Worm (Caenorhabditis elegans) whole organism, midembryonic: Measurements from ENCODE around the gene mdt-10.

Experiments used
- T22C8.4 ChIP-seq: fragments of 200-800 bp; sonication (Bioruptor generic); IDR thresholded peaks from 2 replicates; pipeline ENCODE4 v1.3.6; 2022; ENCODE audit warnings: missing genetic modification characterization, missing compliant biosample characterization
- cog-1 ChIP-seq: sonication (generic microtip); optimal IDR thresholded peaks from 2 replicates; lab custom pipeline; 2016; ENCODE audit warnings: missing genetic modification characterization, missing compliant biosample characterization
- flt-1 ChIP-seq: fragments of 200-800 bp; sonication (Bioruptor generic); IDR thresholded peaks from 2 replicates; pipeline ENCODE4 v1.3.6; 2022; ENCODE audit warnings: missing genetic modification characterization, missing compliant biosample characterization
- klf-2 ChIP-seq: fragments of 200-800 bp; sonication (Bioruptor generic); conservative IDR thresholded peaks from 2 replicates; pipeline ENCODE4 v1.3.6; 2022; ENCODE audit warnings: missing genetic modification reagents, missing genetic modification characterization, missing compliant biosample characterization
- med-1 ChIP-seq: sonication (generic microtip); optimal IDR thresholded peaks from 2 replicates; lab custom pipeline; 2017; ENCODE audit warnings: missing genetic modification characterization, mild to moderate bottlenecking, missing compliant biosample characterization, antibody characterized with exemption, missing genetic modification reagents; ENCODE audit not compliant: insufficient read depth
- ref-1 ChIP-seq: fragments of 200-800 bp; sonication (Bioruptor generic); conservative IDR thresholded peaks from 2 replicates; pipeline ENCODE4 v1.3.6; 2022; ENCODE audit warnings: missing genetic modification reagents, missing genetic modification characterization, missing compliant biosample characterization
- tab-1 ChIP-seq: fragments of 200-800 bp; sonication (Bioruptor generic); IDR thresholded peaks from 2 replicates; pipeline ENCODE4 v1.3.6; 2022; ENCODE audit warnings: missing genetic modification characterization, missing compliant biosample characterization
- ztf-23 ChIP-seq: fragments of 200-800 bp; sonication (Bioruptor generic); IDR thresholded peaks from 2 replicates; pipeline ENCODE4 v1.3.6; 2022; ENCODE audit warnings: missing genetic modification reagents, missing genetic modification characterization, missing compliant biosample characterization
- ztf-29 ChIP-seq: fragments of 200-800 bp; sonication (Bioruptor generic); IDR thresholded peaks from 2 replicates; pipeline ENCODE4 v1.3.6; 2022; ENCODE audit warnings: missing genetic modification reagents, missing genetic modification characterization, missing compliant biosample characterization

Gene mdt-10

DNA sequence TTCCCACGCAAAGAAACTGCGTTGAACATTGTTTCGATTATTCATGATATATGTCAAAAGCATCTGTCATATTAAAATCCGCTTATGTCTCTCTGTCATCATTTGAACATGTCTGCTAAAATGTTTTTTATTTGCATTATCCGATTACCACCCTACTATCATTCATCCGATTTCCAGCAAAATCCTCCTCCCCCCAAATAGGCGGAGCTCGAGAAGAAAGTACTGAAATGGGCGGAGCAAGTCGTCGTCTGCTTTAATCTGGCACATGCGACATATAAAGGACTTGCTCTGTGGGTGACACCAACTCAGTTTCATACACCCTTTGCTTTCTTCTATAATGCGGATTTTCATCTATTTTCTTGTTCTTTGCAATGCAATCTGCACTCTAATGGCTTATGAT lies 22.8 kb downstream of the mdt-10 start, which contains the start of gene T09A5.14:
TSS of gene T09A5.14 (plus strand) at position 301 of the 400 bp plus-strand sequence.
- TF ChIP-seq cog-1, result no peak
- TF ChIP-seq ztf-29 (GFP tag; lab: Robert Waterston, UW), result no peak

DNA sequence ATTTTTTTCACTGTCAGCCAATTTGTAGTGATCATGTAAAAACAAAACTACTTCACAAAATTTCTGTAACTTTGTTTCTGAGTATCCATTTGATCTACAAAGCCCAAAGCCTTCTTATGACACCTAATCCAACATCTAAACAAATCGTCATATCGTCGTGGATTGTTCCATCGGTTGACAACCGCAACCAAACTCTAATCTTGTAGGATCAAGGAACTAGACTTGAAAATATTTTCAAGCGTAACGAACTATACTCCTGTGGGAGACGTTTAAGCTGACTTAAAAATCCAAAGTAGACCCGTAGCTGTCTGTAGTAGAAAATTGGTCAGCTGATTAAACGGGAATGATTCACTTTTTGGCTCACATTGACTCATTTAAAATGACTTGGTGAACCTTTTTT lies 25.2 kb downstream of the mdt-10 start:
- TF ChIP-seq tab-1 (no peak), klf-2 (GFP tag; lab: Robert Waterston, UW) (no peak)

DNA sequence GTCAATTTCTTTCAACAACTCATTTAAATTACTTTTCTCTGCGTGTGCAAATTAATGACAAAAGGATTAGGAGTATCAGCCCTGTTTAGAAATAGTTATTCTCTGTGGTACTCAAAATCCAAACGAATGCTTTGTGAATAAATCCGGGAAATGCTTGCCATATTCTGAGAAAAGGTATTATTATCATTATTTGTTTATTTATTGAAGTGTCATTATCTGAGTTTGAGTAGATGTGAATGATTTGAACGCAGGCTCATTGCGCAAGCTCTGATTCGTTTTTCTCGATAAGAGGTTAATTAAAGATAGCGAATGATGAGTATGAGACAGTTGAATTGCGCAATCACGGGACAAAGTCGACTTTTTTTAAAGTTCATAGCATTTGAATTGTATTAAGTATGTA lies 27.0 kb downstream of the mdt-10 start:
- TF ChIP-seq cog-1 (no peak), med-1 (GFP tag; lab: Kevin White, UChicago) (no peak), ref-1 (GFP tag; lab: Robert Waterston, UW) (no peak), ztf-23 (GFP tag; lab: Robert Waterston, UW) (no peak), klf-2 (GFP tag; lab: Robert Waterston, UW) (no peak), ztf-29 (GFP tag; lab: Robert Waterston, UW) (no peak), tab-1 (no peak), flt-1 (no peak), T22C8.4 (GFP tag; lab: Robert Waterston, UW) (no peak)

DNA sequence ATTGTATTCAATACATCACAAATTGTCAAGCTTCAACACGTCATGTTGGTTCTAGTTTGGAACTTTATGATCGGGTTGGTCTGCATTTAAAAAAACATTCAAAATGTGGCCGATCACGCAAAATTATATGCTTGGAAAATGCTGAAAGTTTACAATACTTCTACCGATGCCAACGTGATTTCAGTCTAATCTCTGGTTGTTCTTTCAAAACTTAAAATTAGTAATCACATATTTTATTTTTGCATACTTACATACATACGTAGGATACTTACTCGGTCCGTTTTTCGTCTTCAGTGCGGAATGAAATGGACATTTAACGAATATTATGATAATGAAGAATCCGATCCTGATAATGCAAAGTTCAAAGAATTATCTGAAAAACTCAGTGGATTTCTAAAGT lies 29.7 kb downstream of the mdt-10 start, which contains the start of gene srw-62:
TSS of gene srw-62 (plus strand) at position 301 of the 400 bp plus-strand sequence.
- no peak for TF ChIP-seq ref-1 (GFP tag; lab: Robert Waterston, UW)
- TF ChIP-seq med-1 (GFP tag; lab: Kevin White, UChicago), result no peak

DNA sequence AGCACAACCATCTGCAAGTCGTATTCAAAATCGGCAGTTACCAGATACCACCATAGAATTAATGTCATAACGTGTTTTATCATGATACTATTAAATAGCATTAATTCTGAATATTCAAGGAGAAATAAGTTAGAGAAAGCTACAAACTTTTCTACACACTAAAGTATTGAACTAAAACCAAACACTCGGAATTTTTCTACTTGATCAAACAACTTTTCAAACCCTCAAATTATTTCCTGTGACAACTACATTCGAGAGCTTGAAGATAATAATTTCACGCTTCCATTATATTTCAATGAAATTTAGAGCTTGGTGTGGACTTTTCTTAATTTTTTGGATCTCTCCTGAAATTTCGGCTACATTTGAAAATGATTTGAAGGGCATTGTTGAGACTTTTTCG lies 32.4 kb downstream of the mdt-10 start, which contains the start of gene irld-47:
TSS of gene irld-47 (minus strand) at position 101 of the 400 bp plus-strand sequence.
- no peak for TF ChIP-seq med-1 (GFP tag; lab: Kevin White, UChicago)
- TF ChIP-seq T22C8.4 (GFP tag; lab: Robert Waterston, UW), result no peak
- no peak for TF ChIP-seq tab-1
- no peak for TF ChIP-seq ztf-29 (GFP tag; lab: Robert Waterston, UW)
- TF ChIP-seq cog-1, result no peak
- no peak for TF ChIP-seq ref-1 (GFP tag; lab: Robert Waterston, UW)
- no peak for TF ChIP-seq klf-2 (GFP tag; lab: Robert Waterston, UW)
- TF ChIP-seq flt-1, result no peak
- TF ChIP-seq ztf-23 (GFP tag; lab: Robert Waterston, UW), result no peak

DNA sequence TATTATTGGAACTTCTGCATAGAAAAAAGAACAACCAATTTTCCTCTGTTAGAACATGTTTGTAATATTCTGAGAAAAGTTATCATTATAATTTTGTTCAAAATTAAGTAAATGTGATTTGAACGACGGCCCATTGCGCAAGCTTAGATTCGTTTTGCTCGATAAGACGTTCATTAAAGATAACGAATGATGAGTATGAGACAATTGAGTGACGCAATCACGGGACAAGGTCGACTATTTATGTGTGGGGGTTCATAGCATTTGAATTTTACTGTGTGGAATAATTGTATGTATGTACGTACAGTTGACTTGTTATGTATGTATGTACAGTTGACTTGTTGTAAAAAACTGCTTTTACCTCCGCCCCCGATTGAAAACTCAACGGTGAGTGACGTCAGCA lies 35.5 kb downstream of the mdt-10 start:
- TF ChIP-seq ztf-23 (GFP tag; lab: Robert Waterston, UW) (no peak), ztf-29 (GFP tag; lab: Robert Waterston, UW) (no peak), ref-1 (GFP tag; lab: Robert Waterston, UW) (no peak), klf-2 (GFP tag; lab: Robert Waterston, UW) (no peak)

DNA sequence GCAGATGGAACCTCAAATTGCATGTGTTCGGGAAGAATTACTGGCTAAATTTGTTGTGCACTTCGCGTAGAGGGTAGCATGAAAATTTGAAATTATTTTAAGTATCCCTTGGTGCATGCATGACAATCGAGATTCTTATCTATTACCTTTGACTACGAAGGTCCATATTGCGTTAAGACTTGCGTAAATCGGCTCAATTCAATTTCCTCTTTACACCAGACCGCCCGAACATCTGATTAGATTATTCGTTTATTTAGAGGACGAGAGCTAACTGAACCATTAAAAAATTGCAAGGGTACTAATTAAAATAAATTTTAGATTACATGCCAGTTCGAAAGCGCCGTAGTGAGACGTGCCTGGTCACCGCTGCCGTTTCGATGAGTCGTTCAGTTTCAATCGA lies 37.3 kb downstream of the mdt-10 start:
- TF ChIP-seq cog-1 (no peak), ztf-29 (GFP tag; lab: Robert Waterston, UW) (no peak), ref-1 (GFP tag; lab: Robert Waterston, UW) (no peak)

DNA sequence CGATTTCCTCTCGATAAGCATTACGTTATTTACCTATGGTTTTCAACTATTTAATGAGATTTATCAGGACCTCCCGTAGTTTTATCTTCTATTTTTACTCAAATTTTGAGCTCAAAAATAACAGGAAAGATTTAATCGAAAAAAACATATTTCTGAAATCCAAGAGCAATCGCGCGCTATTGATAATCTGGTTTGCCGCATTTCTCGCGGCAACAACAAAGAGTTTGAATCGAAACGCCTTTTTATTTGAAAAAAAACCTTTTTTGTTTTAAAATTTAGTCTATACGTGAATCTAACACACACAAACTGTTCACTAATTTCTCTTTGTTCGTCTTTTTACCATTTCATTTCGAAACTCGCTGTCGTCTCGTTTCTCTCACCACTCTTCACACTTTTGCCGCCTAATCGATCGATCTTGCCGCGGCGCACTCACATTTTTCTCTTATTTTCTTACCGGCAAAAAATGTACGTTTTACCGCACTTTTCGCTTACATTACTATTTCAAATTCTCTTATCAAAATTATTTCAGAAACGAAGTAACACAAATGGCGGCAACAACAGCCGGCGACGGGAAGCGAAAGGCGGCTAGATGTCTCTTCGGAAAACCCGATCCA lies 38.6 kb downstream of the mdt-10 start, which contains the start of gene cki-2:
TSS of gene cki-2 (plus strand) at position 337 of the 614 bp plus-strand sequence.
- TF ChIP-seq tab-1, result no peak
- peak; percentile 37; the same call in 1 of the 2 replicates for TF ChIP-seq T22C8.4 (GFP tag; lab: Robert Waterston, UW)

DNA sequence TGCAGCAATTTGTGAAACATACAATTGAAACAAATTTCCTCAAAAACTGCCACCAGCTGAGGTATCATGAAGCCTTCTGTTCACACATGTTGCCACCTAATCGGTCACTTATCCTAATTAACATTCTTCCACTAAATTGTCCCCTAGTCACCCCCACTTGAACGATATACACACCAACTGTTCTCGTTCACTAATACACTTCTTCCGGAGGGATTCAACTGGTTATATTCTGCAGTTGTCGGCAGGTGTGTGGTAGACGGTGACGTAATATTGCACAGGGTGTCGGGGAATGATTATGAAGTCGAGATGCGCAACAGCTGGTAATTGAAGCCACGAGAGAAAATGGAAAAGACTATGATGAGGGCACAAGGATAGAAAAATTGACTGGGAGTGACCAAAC lies 39.4 kb downstream of the mdt-10 start:
- no peak for TF ChIP-seq tab-1
- no peak for TF ChIP-seq klf-2 (GFP tag; lab: Robert Waterston, UW)
- no peak for TF ChIP-seq med-1 (GFP tag; lab: Kevin White, UChicago)
- TF ChIP-seq T22C8.4 (GFP tag; lab: Robert Waterston, UW), result no peak
- no peak for TF ChIP-seq ref-1 (GFP tag; lab: Robert Waterston, UW)
- no peak for TF ChIP-seq cog-1
- TF ChIP-seq ztf-23 (GFP tag; lab: Robert Waterston, UW), result no peak
- no peak for TF ChIP-seq flt-1
- TF ChIP-seq ztf-29 (GFP tag; lab: Robert Waterston, UW), result no peak

DNA sequence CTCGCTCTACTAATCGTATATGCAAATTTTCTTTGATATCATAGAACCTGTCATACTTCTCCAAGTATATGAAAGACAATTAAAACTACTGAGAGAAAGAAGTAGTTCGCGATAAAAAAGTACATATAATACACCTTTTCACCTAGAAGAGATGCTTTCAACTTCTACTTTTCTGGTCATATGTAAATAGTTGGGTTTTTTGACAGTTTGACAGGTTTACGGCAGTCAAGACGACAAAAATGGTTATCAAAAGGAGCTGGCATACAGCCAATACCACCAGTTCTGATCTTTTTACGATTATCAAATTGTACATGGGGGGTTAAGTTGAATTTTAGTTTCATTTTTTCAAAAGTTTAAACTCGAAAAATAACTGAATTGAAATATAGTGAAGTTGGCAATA lies 39.9 kb downstream of the mdt-10 start:
- no peak for TF ChIP-seq flt-1
- no peak for TF ChIP-seq T22C8.4 (GFP tag; lab: Robert Waterston, UW)
- TF ChIP-seq ztf-23 (GFP tag; lab: Robert Waterston, UW), result no peak
- TF ChIP-seq med-1 (GFP tag; lab: Kevin White, UChicago), result no peak

DNA sequence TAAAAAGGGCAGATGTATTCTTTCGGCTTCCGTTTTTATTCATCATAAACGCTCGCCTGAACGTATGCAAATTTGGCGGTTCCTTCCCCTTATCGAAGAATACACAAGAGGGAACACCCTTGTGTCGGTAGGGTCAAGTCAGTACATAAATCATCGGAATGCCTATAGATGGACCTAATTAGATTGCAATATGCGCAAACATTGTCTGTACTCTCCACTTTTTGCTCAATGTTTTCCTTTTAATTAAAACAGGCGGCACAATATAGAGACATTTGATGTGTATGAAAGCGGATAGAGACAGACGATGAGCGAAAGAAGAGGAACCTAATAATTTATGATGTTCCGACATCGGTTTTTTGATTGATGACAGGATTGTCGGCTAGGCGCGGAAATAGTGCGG lies 40.6 kb downstream of the mdt-10 start:
- peak; percentile 57 for TF ChIP-seq cog-1
- TF ChIP-seq tab-1, result 0 out of 2 replicates have a peak, but pooled peaks have one; percentile 32
- TF ChIP-seq klf-2 (GFP tag; lab: Robert Waterston, UW), result no peak
- TF ChIP-seq ref-1 (GFP tag; lab: Robert Waterston, UW), result no peak
